Fruit fly (Drosophila melanogaster) whole organism, pupa: Measurements from ENCODE around the gene Sugb.

Experiments
- CG10348 ChIP-seq: fragments of 200-800 bp; sonication (Bioruptor generic); IDR thresholded peaks from 2 replicates; pipeline ENCODE4 v1.3.6; 2022; ENCODE audit warnings: missing biosample characterization, missing genetic modification characterization
- CG12605 ChIP-seq: fragments of 200-800 bp; sonication (Bioruptor generic); IDR thresholded peaks from 2 replicates; pipeline ENCODE4 v1.3.6; 2022; ENCODE audit warnings: missing biosample characterization, missing genetic modification characterization
- CG13204 ChIP-seq: fragments of 200-800 bp; sonication (Bioruptor generic); optimal IDR thresholded peaks from 2 replicates; lab custom pipeline; 2018; ENCODE audit warnings: missing biosample characterization, mild to moderate bottlenecking, missing genetic modification characterization, moderate library complexity
- CG14655 ChIP-seq: fragments of 200-800 bp; sonication (Bioruptor generic); optimal IDR thresholded peaks from 3 replicates; lab custom pipeline; 2017; ENCODE audit warnings: mild to moderate bottlenecking, missing biosample characterization, missing genetic modification reagents, missing genetic modification characterization
- CG15710 ChIP-seq: fragments of 200-800 bp; sonication (Bioruptor generic); optimal IDR thresholded peaks from 2 replicates; lab custom pipeline; 2018; ENCODE audit warnings: missing biosample characterization, mild to moderate bottlenecking, missing genetic modification characterization, moderate library complexity
- CG34367 ChIP-seq: fragments of 200-800 bp; sonication (Bioruptor generic); optimal IDR thresholded peaks from 2 replicates; lab custom pipeline; 2018; ENCODE audit warnings: missing biosample characterization, mild to moderate bottlenecking, missing genetic modification characterization
- CG8301 ChIP-seq: fragments of 200-800 bp; sonication (Bioruptor generic); optimal IDR thresholded peaks from 2 replicates; lab custom pipeline; 2018; ENCODE audit warnings: missing biosample characterization, mild to moderate bottlenecking, missing genetic modification characterization
- D1 ChIP-seq: fragments of 200-800 bp; sonication (Bioruptor generic); optimal IDR thresholded peaks from 2 replicates; lab custom pipeline; 2018; ENCODE audit warnings: missing biosample characterization, mild to moderate bottlenecking, missing genetic modification characterization, moderate library complexity
- EcR ChIP-seq: fragments of 200-800 bp; sonication (Bioruptor generic); optimal IDR thresholded peaks from 3 replicates; lab custom pipeline; 2019; ENCODE audit warnings: missing biosample characterization, missing genetic modification characterization, mild to moderate bottlenecking, moderate library complexity, missing genetic modification reagents
- Pif1B ChIP-seq: fragments of 200-800 bp; sonication (Bioruptor generic); optimal IDR thresholded peaks from 3 replicates; lab custom pipeline; 2016; ENCODE audit warnings: missing biosample characterization, missing genetic modification characterization
- fd96Ca ChIP-seq: fragments of 200-800 bp; sonication (Bioruptor generic); IDR thresholded peaks from 3 replicates; pipeline ENCODE4 v1.3.6; 2022; ENCODE audit warnings: missing biosample characterization, missing genetic modification characterization
- gl ChIP-seq: fragments of 200-800 bp; sonication (Bioruptor generic); optimal IDR thresholded peaks from 2 replicates; lab custom pipeline; 2018; ENCODE audit warnings: missing biosample characterization, mild to moderate bottlenecking, missing genetic modification characterization
- rn ChIP-seq: fragments of 200-800 bp; sonication (Bioruptor generic); IDR thresholded peaks from 2 replicates; pipeline ENCODE4 v1.3.6; 2022; ENCODE audit warnings: missing biosample characterization, missing genetic modification characterization

DNA sequence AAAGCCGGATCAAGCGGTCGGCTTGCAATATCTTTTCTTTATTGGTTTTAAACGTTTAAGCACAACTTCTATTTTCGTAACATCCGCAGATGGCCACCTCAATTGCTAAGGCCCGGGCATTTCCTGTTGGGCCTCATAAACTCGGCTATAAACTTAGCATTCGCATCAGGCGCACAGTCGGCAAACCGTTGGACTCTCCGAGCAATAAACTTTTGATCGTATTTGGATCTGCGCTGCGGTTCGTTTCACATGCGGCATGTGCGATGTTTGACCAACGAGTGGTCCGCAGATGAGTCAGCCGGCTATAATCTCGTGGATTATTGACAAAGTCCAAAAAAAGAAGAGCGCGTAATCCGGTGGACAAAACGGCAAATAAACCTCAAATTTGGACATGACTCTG, 28.0 kb downstream of the Sugb start:
- TF ChIP-seq CG15710 (tag; lab: Kevin White, UChicago) (no peak), CG14655 (GFP tag; lab: Kevin White, UChicago) (no peak), fd96Ca (GFP tag; lab: Robert Waterston, UW) (no peak), CG10348 (no peak), CG12605 (GFP tag; lab: Robert Waterston, UW) (no peak), gl (tag; lab: Kevin White, UChicago) (no peak), EcR (GFP tag; lab: Kevin White, UChicago) (no peak), D1 (tag; lab: Kevin White, UChicago) (no peak), CG13204 (GFP tag; lab: Kevin White, UChicago) (no peak), rn (no peak), CG34367 (tag; lab: Kevin White, UChicago) (no peak), Pif1B (GFP tag; lab: Kevin White, UChicago) (no peak), CG8301 (tag; lab: Kevin White, UChicago) (no peak)
